Fruit fly (Drosophila melanogaster) whole organism: ENCODE measurements around the gene CG8001.

Experiments used
- CG8478 ChIP-seq: fragments of >200 bp; optimal IDR thresholded peaks from 2 replicates; lab custom pipeline; 2018; ENCODE audit warnings: inconsistent platforms
- Dll ChIP-seq: fragments of >200 bp; optimal IDR thresholded peaks from 2 replicates; lab custom pipeline; 2017
- EcR ChIP-seq, 2 experiments: fragments of >200 bp; optimal IDR thresholded peaks; 2 replicates each; lab custom pipeline; 2017; ENCODE audit warnings: missing biosample characterization in 2 of 2, missing genetic modification characterization in 2 of 2, missing genetic modification reagents in 2 of 2
- pan ChIP-seq: fragments of >200 bp; optimal IDR thresholded peaks from 2 replicates; lab custom pipeline; 2017
- psq ChIP-seq: fragments of >200 bp; optimal IDR thresholded peaks from 2 replicates; lab custom pipeline; 2017
- usp ChIP-seq: fragments of >200 bp; optimal IDR thresholded peaks from 2 replicates; lab custom pipeline; 2017; ENCODE audit warnings: missing biosample characterization, missing genetic modification characterization, mixed read lengths

CG8001 gene

DNA sequence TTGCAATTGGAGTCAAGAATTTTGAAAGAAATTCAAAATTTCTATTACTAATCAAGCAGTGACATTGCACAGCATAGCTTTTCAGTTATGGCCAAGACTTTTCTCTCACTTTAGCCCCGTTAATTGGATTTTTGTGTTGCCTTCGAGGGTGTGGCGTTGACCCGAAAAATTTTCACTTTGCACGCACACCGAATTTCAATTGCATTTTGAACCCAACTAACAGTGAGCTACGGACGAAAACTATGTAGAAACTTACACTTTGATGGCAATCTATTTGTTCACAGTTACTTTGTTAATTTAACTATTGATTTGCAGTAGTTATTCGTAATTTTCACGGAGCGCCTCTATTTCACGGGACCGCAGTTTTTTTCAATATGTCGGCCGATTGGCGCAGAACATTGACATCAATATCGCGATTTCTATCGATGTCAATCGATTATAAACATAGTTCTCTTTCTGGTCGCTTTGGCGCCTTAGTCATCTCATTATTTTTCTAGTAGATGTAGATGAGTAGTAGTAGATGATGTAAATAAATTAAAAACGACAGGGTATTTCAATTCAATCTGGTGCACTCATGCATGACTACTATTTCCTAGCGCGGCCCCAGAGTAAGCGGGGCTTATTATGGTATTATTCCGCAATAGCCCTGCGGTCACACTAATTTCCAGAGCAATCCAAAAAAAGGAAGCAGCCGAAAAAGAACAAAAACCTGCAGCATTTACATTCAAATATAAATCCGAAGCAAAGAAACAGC is 39.2 kb downstream of the CG8001 start, which contains the start of the genes alpha-Spec, dlt and Cdc37:
alpha-Spec (minus strand) TSS at position 386 of the 754 bp plus-strand sequence.
dlt (minus strand) TSS at position 386 of the 754 bp plus-strand sequence.
Cdc37 (plus strand) TSS at position 450 of the 754 bp plus-strand sequence.
- TF ChIP-seq usp (GFP tag; lab: Kevin White, UChicago) (no peak), CG8478 (no peak), Dll (lab: Kevin White, UChicago) (no peak), EcR (GFP tag; optimal IDR thresholded peaks at IDR 0.05; lab: Kevin White, UChicago) (no peak), pan (lab: Kevin White, UChicago) (no peak), psq (lab: Kevin White, UChicago) (no peak)

DNA sequence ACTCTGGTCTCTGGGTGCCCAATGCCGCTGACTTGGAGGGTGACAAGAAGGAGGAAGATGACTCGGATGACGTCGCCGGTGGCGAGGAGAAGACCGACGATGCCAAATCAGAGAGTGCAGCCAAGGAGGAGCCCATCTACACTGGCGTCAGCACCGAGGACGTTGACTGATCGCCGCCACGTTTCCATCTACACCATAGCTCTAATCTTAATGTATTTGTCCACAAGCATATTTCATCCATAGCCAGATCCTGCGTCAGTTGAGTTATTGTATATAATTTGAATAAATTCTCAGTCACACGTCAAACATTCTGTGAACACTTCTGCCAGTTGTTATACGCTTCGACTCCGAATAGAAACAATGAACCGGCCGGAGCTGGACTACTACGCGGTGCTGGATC is 41.0 kb downstream of the CG8001 start, which contains the start of gene CG12020:
CG12020 (plus strand) TSS at position 301 of the 400 bp plus-strand sequence.
- TF ChIP-seq usp (GFP tag; lab: Kevin White, UChicago) (no peak), psq (lab: Kevin White, UChicago) (no peak), pan (lab: Kevin White, UChicago) (no peak), Dll (lab: Kevin White, UChicago) (no peak), CG8478 (no peak), EcR (GFP tag; optimal IDR thresholded peaks at IDR 0.05; lab: Kevin White, UChicago) (no peak)

DNA sequence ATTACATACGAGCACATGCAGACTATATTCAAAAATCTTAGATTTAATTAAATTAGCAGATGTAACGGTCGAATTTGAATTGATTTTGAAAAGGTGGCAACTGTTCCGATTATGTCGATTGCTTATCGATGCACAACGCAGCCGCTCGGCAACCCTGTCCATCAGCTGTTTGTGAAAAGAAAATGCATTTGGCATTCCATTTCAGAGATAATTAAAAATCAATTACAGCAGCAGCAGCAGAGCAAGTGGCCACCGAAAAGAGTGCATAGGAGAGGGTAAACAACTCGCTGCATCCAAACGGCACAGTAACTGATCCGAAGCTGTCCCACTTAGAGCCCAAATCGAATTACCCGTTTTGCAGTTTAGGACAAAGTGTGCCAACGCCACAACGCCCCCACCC is 42.7 kb downstream of the CG8001 start, which contains the start of gene Patj:
Patj (plus strand) TSS at position 155 of the 400 bp plus-strand sequence.
- TF ChIP-seq Dll (lab: Kevin White, UChicago) (peak; percentile 54), CG8478 (no peak), usp (GFP tag; lab: Kevin White, UChicago) (no peak), pan (lab: Kevin White, UChicago) (no peak), psq (lab: Kevin White, UChicago) (no peak), EcR (GFP tag; optimal IDR thresholded peaks at IDR 0.05; lab: Kevin White, UChicago) (no peak)

DNA sequence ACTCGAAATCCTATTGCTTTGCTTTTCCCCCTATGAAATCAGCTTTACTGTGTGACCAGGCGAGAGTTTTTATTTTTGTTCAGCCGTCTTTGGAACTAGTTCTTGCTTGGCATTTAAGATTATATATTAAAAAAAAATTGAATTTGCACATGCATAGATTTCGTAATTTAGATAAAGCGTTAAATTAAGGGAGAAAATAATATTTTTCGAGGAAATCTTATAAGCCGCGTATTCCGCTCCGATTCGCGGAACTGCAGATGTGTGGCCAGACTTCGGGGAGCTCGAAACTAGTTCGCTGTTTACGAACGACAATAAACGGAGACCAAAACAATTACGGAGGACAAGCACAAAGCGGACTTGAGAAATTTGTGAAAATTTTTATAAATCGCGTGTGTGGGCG is 46.8 kb downstream of the CG8001 start, which contains the start of the genes JTBR and CG42676:
JTBR (minus strand) TSS at position 55 of the 400 bp plus-strand sequence.
CG42676 (plus strand) TSS at position 306 of the 400 bp plus-strand sequence.
- TF ChIP-seq psq (lab: Kevin White, UChicago) (peak; percentile 57), EcR (GFP tag; optimal IDR thresholded peaks at IDR 0.05; lab: Kevin White, UChicago) (no peak), CG8478 (no peak), pan (lab: Kevin White, UChicago) (no peak), usp (GFP tag; lab: Kevin White, UChicago) (no peak), Dll (lab: Kevin White, UChicago) (no peak)

DNA sequence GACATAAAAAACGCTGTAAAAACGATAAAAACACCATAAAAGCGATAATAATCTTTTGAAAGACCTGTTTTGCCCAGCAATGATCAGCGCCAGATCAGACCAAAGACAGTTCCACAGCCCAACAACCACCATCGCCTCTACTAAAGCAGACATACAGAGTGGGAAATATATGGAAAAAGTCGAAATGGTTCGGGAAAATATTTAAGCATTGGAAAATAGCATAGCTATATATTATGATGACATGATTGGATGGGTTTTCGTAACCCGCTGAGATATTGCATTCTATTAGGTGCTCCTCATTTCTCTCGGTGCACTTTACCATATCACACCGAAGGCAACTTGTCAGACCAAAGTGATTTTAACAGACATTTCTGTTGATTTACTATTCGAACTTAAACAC is 52.7 kb downstream of the CG8001 start:
- TF ChIP-seq Dll (lab: Kevin White, UChicago) = no peak
- TF ChIP-seq psq (lab: Kevin White, UChicago) = no peak
- TF ChIP-seq pan (lab: Kevin White, UChicago) = no peak
- no peak for TF ChIP-seq EcR (GFP tag; optimal IDR thresholded peaks at IDR 0.05; lab: Kevin White, UChicago)
- no peak for TF ChIP-seq usp (GFP tag; lab: Kevin White, UChicago)
- TF ChIP-seq CG8478 = no peak
